Fruit fly (Drosophila melanogaster): Measurements from ENCODE around the gene dor.

- TF ChIP-seq CG8478 (optimal IDR thresholded peaks at IDR 0.05) (no peak), psq (optimal IDR thresholded peaks at IDR 0.05) (no peak), usp (GFP tag; optimal IDR thresholded peaks at IDR 0.05) (no peak), EcR (GFP tag; optimal IDR thresholded peaks at IDR 0.05) (no peak), pan (optimal IDR thresholded peaks at IDR 0.05) (no peak), Dll (optimal IDR thresholded peaks at IDR 0.05) (no peak)
Measured at dm6 chrX:1705929-1706328, 41.1 kb downstream of the dor start.

Data from whole organism.